Fruit fly (Drosophila melanogaster) whole organism, embryonic: ENCODE data around the gene CG46465.

Experiments used
- Adf1 ChIP-seq: fragments of 200-800 bp; sonication (Bioruptor generic); IDR thresholded peaks from 2 replicates; pipeline ENCODE4 v1.3.6; 2022; ENCODE audit warnings: missing biosample characterization, missing genetic modification characterization
- C15 ChIP-seq: fragments of 200-800 bp; sonication (Bioruptor generic); IDR thresholded peaks from 3 replicates; pipeline ENCODE4 v1.3.6; 2022; ENCODE audit warnings: missing biosample characterization, missing genetic modification characterization
- CG10462 ChIP-seq: fragments of 200-800 bp; sonication (Bioruptor generic); optimal IDR thresholded peaks from 2 replicates; lab custom pipeline; 2016; ENCODE audit warnings: missing biosample characterization, missing genetic modification characterization
- CG10543 ChIP-seq: fragments of 200-800 bp; sonication (Bioruptor generic); optimal IDR thresholded peaks from 3 replicates; lab custom pipeline; 2017; ENCODE audit warnings: missing biosample characterization, mild to moderate bottlenecking, missing genetic modification characterization, moderate library complexity
- CG11456 ChIP-seq: fragments of 200-800 bp; sonication (Bioruptor generic); IDR thresholded peaks from 3 replicates; pipeline ENCODE4 v1.3.6; 2022; ENCODE audit warnings: missing biosample characterization, missing genetic modification characterization
- CG11696 ChIP-seq: fragments of 200-800 bp; sonication (Bioruptor generic); IDR thresholded peaks from 2 replicates; pipeline ENCODE4 v1.3.6; 2022; ENCODE audit warnings: missing biosample characterization, missing genetic modification characterization
- CG12659 ChIP-seq: fragments of 200-800 bp; sonication (Bioruptor generic); optimal IDR thresholded peaks from 3 replicates; lab custom pipeline; 2017; ENCODE audit warnings: mild to moderate bottlenecking, missing biosample characterization, missing genetic modification reagents, missing genetic modification characterization
- CG13296 ChIP-seq: fragments of 200-800 bp; sonication (Bioruptor generic); optimal IDR thresholded peaks from 3 replicates; lab custom pipeline; 2018; ENCODE audit warnings: missing biosample characterization, mild to moderate bottlenecking, missing genetic modification characterization
- CG13624 ChIP-seq: fragments of 200-800 bp; sonication (Bioruptor generic); optimal IDR thresholded peaks from 2 replicates; lab custom pipeline; 2016; ENCODE audit warnings: missing biosample characterization, missing genetic modification characterization
- CG14441 ChIP-seq: fragments of 200-800 bp; sonication (Bioruptor generic); IDR thresholded peaks from 2 replicates; pipeline ENCODE4 v1.3.6; 2022; ENCODE audit warnings: missing biosample characterization, missing genetic modification characterization
- CG14860 ChIP-seq: fragments of 200-800 bp; sonication (Bioruptor generic); IDR thresholded peaks from 3 replicates; pipeline ENCODE4 v1.3.6; 2022; ENCODE audit warnings: missing biosample characterization, missing genetic modification characterization; ENCODE audit not compliant: partially characterized antibody
- CG15011 ChIP-seq: fragments of 200-800 bp; sonication (Bioruptor generic); optimal IDR thresholded peaks from 3 replicates; lab custom pipeline; 2018; ENCODE audit warnings: missing biosample characterization, mild to moderate bottlenecking, missing genetic modification characterization
- CG1792 ChIP-seq: fragments of 200-800 bp; sonication (Bioruptor generic); optimal IDR thresholded peaks from 2 replicates; lab custom pipeline; 2016; ENCODE audit warnings: missing biosample characterization, missing genetic modification characterization
- CG2199 ChIP-seq: fragments of 200-800 bp; sonication (Bioruptor generic); IDR thresholded peaks from 3 replicates; pipeline ENCODE4 v1.3.6; 2022; ENCODE audit warnings: missing biosample characterization, missing genetic modification characterization
- CG32772 ChIP-seq: fragments of 200-800 bp; sonication (Bioruptor generic); IDR thresholded peaks from 2 replicates; pipeline ENCODE4 v1.3.6; 2022; ENCODE audit warnings: missing biosample characterization, missing genetic modification characterization
- CG4328 ChIP-seq: fragments of 200-800 bp; sonication (Bioruptor generic); optimal IDR thresholded peaks from 3 replicates; lab custom pipeline; 2017; ENCODE audit warnings: missing biosample characterization, missing genetic modification reagents, missing genetic modification characterization
- CG4707 ChIP-seq: fragments of 200-800 bp; sonication (Bioruptor generic); optimal IDR thresholded peaks from 2 replicates; lab custom pipeline; 2018; ENCODE audit warnings: missing biosample characterization, mild to moderate bottlenecking, missing genetic modification characterization, moderate library complexity
- CG5180 ChIP-seq: fragments of 200-800 bp; sonication (Bioruptor generic); optimal IDR thresholded peaks from 3 replicates; lab custom pipeline; 2017; ENCODE audit warnings: missing biosample characterization, missing genetic modification characterization, mild to moderate bottlenecking, moderate library complexity, missing genetic modification reagents
- CG7357 ChIP-seq: fragments of 200-800 bp; sonication (Bioruptor generic); IDR thresholded peaks from 3 replicates; pipeline ENCODE4 v1.3.6; 2022; ENCODE audit warnings: missing biosample characterization, missing genetic modification characterization
- CG7786 ChIP-seq: fragments of 200-800 bp; sonication (Bioruptor generic); optimal IDR thresholded peaks from 2 replicates; lab custom pipeline; 2016; ENCODE audit warnings: missing biosample characterization, missing genetic modification characterization
- CG8281 ChIP-seq: fragments of 200-800 bp; sonication (Bioruptor generic); optimal IDR thresholded peaks from 2 replicates; lab custom pipeline; 2018; ENCODE audit warnings: missing biosample characterization, mild to moderate bottlenecking, missing genetic modification characterization, moderate library complexity
- CG8765 ChIP-seq: fragments of 200-800 bp; sonication (Bioruptor generic); IDR thresholded peaks from 2 replicates; pipeline ENCODE4 v1.3.6; 2022; ENCODE audit warnings: missing biosample characterization, missing genetic modification characterization
- CG9215 ChIP-seq: fragments of 200-800 bp; sonication (Bioruptor generic); IDR thresholded peaks from 2 replicates; pipeline ENCODE4 v1.3.6; 2022; ENCODE audit warnings: missing biosample characterization, missing genetic modification characterization
- Dek ChIP-seq: fragments of 200-800 bp; sonication (Bioruptor generic); optimal IDR thresholded peaks from 3 replicates; lab custom pipeline; 2019; ENCODE audit warnings: missing biosample characterization, mild to moderate bottlenecking, missing genetic modification characterization, moderate library complexity
- H15 ChIP-seq: fragments of 200-800 bp; sonication (Bioruptor generic); IDR thresholded peaks from 3 replicates; pipeline ENCODE4 v1.3.6; 2022; ENCODE audit warnings: missing biosample characterization, missing genetic modification characterization
- Hand ChIP-seq: fragments of 200-800 bp; sonication (Bioruptor generic); optimal IDR thresholded peaks from 2 replicates; lab custom pipeline; 2017; ENCODE audit warnings: mild to moderate bottlenecking, missing biosample characterization, missing genetic modification reagents, missing genetic modification characterization
- Hr51 ChIP-seq, 2 experiments: fragments of 200-800 bp; sonication (Bioruptor generic); optimal IDR thresholded peaks; 2 replicates in 1 of 2; 3 replicates in 1 of 2; lab custom pipeline; 2016 to 2018; ENCODE audit warnings: missing biosample characterization in 2 of 2, missing genetic modification characterization in 2 of 2, mild to moderate bottlenecking in 1 of 2, moderate library complexity in 1 of 2
- Jarid2 ChIP-seq: fragments of 200-800 bp; sonication (Bioruptor generic); optimal IDR thresholded peaks from 3 replicates; lab custom pipeline; 2017; ENCODE audit warnings: mild to moderate bottlenecking, missing biosample characterization, missing genetic modification reagents, missing genetic modification characterization
- Meics ChIP-seq: fragments of 200-800 bp; sonication (Bioruptor generic); optimal IDR thresholded peaks from 2 replicates; lab custom pipeline; 2017; ENCODE audit warnings: missing biosample characterization, mild to moderate bottlenecking, missing genetic modification characterization
- Sin3A ChIP-seq: fragments of >200 bp; optimal IDR thresholded peaks from 2 replicates; lab custom pipeline; 2018
- amos ChIP-seq: fragments of 200-800 bp; sonication (Bioruptor generic); IDR thresholded peaks from 2 replicates; pipeline ENCODE4 v1.3.6; 2022; ENCODE audit warnings: missing biosample characterization, missing genetic modification characterization; ENCODE audit not compliant: partially characterized antibody
- chif ChIP-seq, 2 experiments: fragments of 200-800 bp; sonication (Bioruptor generic); optimal IDR thresholded peaks; 3 replicates each; lab custom pipeline; 2016; ENCODE audit warnings: missing biosample characterization in 2 of 2, missing genetic modification characterization in 2 of 2
- crp ChIP-seq, 2 experiments: fragments of 200-800 bp; sonication (Bioruptor generic); optimal IDR thresholded peaks; 2 replicates in 1 of 2; 3 replicates in 1 of 2; lab custom pipeline; 2017; ENCODE audit warnings: missing biosample characterization in 2 of 2, missing genetic modification characterization in 2 of 2, mild to moderate bottlenecking in 1 of 2, moderate library complexity in 1 of 2
- da ChIP-seq: fragments of 200-800 bp; sonication (Bioruptor generic); optimal IDR thresholded peaks from 2 replicates; lab custom pipeline; 2016; ENCODE audit warnings: missing biosample characterization, missing genetic modification characterization
- gcm2 ChIP-seq: fragments of 200-800 bp; sonication (Bioruptor generic); optimal IDR thresholded peaks from 2 replicates; lab custom pipeline; 2016; ENCODE audit warnings: missing biosample characterization, missing genetic modification characterization
- gfzf ChIP-seq: fragments of 200-800 bp; sonication (Bioruptor generic); optimal IDR thresholded peaks from 2 replicates; lab custom pipeline; 2016; ENCODE audit warnings: missing biosample characterization, mild to moderate bottlenecking, missing genetic modification characterization, moderate library complexity
- grau ChIP-seq: fragments of 200-800 bp; optimal IDR thresholded peaks from 3 replicates; lab custom pipeline; 2019; ENCODE audit warnings: missing biosample characterization, mild to moderate bottlenecking, missing genetic modification characterization, moderate library complexity
- gsb ChIP-seq: fragments of 200-800 bp; sonication (Bioruptor generic); IDR thresholded peaks from 2 replicates; pipeline ENCODE4 v1.3.6; 2022; ENCODE audit warnings: missing biosample characterization, missing genetic modification characterization
- ind ChIP-seq: fragments of 200-800 bp; sonication (Bioruptor generic); optimal IDR thresholded peaks from 3 replicates; lab custom pipeline; 2016; ENCODE audit warnings: missing biosample characterization, missing genetic modification characterization
- jumu ChIP-seq: fragments of 200-800 bp; sonication (Bioruptor generic); optimal IDR thresholded peaks from 3 replicates; lab custom pipeline; 2016; ENCODE audit warnings: missing biosample characterization, missing genetic modification characterization
- ken ChIP-seq: fragments of 200-800 bp; sonication (Bioruptor generic); IDR thresholded peaks from 3 replicates; pipeline ENCODE4 v1.3.6; 2022; ENCODE audit warnings: missing biosample characterization, missing genetic modification characterization
- pnt ChIP-seq: fragments of 200-800 bp; sonication (Bioruptor generic); optimal IDR thresholded peaks from 3 replicates; lab custom pipeline; 2016; ENCODE audit warnings: missing biosample characterization, missing genetic modification characterization
- run ChIP-seq: fragments of 200-800 bp; sonication (Bioruptor generic); optimal IDR thresholded peaks from 3 replicates; lab custom pipeline; 2018; ENCODE audit warnings: missing biosample characterization, mild to moderate bottlenecking, missing genetic modification characterization
- schlank ChIP-seq: fragments of 200-800 bp; sonication (Bioruptor generic); optimal IDR thresholded peaks from 2 replicates; lab custom pipeline; 2018; ENCODE audit warnings: missing biosample characterization, mild to moderate bottlenecking, missing genetic modification characterization
- scrt ChIP-seq: fragments of 200-800 bp; sonication (Bioruptor generic); optimal IDR thresholded peaks from 2 replicates; lab custom pipeline; 2018; ENCODE audit warnings: missing biosample characterization, mild to moderate bottlenecking, missing genetic modification characterization, moderate library complexity
- sens-2 ChIP-seq: fragments of 200-800 bp; sonication (Bioruptor generic); IDR thresholded peaks from 2 replicates; pipeline ENCODE4 v1.3.6; 2022; ENCODE audit warnings: missing biosample characterization, missing genetic modification characterization
- sima ChIP-seq: fragments of 200-800 bp; sonication (Bioruptor generic); optimal IDR thresholded peaks from 2 replicates; lab custom pipeline; 2016; ENCODE audit warnings: missing biosample characterization, missing genetic modification characterization
- so ChIP-seq: fragments of 200-800 bp; sonication (Bioruptor generic); IDR thresholded peaks from 3 replicates; pipeline ENCODE4 v1.3.6; 2022; ENCODE audit warnings: missing biosample characterization, missing genetic modification characterization
- ssp ChIP-seq: fragments of 200-800 bp; sonication (Bioruptor generic); IDR thresholded peaks from 2 replicates; pipeline ENCODE4 v1.3.6; 2022; ENCODE audit warnings: missing biosample characterization, missing genetic modification characterization
- tgo ChIP-seq: fragments of 200-800 bp; sonication (Bioruptor generic); IDR thresholded peaks from 3 replicates; pipeline ENCODE4 v1.3.6; 2022; ENCODE audit warnings: missing biosample characterization, missing genetic modification characterization
- vvl ChIP-seq: fragments of 200-800 bp; sonication (Bioruptor generic); IDR thresholded peaks from 2 replicates; pipeline ENCODE4 v1.3.6; 2022; ENCODE audit warnings: missing biosample characterization, missing genetic modification characterization

The CG46465 gene

DNA sequence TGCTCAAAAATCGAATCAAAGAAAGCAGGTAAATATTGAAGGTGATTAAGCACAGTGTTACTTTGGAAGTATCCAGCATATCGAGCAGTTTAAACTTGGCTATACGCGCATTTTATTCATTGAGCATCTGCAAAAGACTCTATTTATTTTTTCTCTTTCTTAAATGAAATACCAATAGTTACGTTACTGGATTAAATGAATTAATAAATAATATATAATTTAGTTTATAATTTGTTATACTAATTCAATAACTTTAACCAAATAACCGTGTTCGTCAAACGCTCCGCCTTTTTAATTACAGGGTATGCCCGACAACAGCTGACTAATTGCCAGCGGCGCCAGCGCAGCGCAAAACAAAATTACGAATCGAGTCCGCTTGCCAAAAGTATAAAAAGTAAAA, 25.5 kb upstream of the CG46465 start (continued):
- TF ChIP-seq pnt (GFP tag; lab: Kevin White, UChicago) (no peak), CG8765 (GFP tag; lab: Robert Waterston, UW) (no peak), ken (GFP tag; lab: Robert Waterston, UW) (0 out of 3 replicates have a peak, but pooled peaks have one; percentile 14), da (GFP tag; lab: Kevin White, UChicago) (no peak), CG1792 (no peak), Dek (tag; lab: Kevin White, UChicago) (peak; percentile 34), CG9215 (GFP tag; lab: Robert Waterston, UW) (peak; percentile 71), CG10462 (no peak), CG32772 (GFP tag; lab: Robert Waterston, UW) (peak; percentile 40; the same call in 1 of the 2 replicates), Adf1 (GFP tag; lab: Robert Waterston, UW) (peak; percentile 38), CG13296 (peak; percentile 65), schlank (tag; lab: Kevin White, UChicago) (no peak), CG2199 (GFP tag; lab: Robert Waterston, UW) (no peak), CG10543 (GFP tag; lab: Kevin White, UChicago) (peak; percentile 40), C15 (GFP tag; lab: Robert Waterston, UW) (0 out of 3 replicates have a peak, but pooled peaks have one; percentile 45), ind (GFP tag; lab: Kevin White, UChicago) (peak; percentile 41), gcm2 (GFP tag; lab: Kevin White, UChicago) (no peak), so (GFP tag; lab: Robert Waterston, UW) (no peak), scrt (peak; percentile 13), Hr51 (GFP tag; optimal IDR thresholded peaks at IDR 0.05; lab: Kevin White, UChicago) (peak in 1 of 2 experiments; percentile 47), vvl (GFP tag; lab: Robert Waterston, UW) (peak; percentile 49), CG7357 (GFP tag; lab: Robert Waterston, UW) (0 out of 3 replicates have a peak, but pooled peaks have one; percentile 13), Hand (GFP tag; lab: Kevin White, UChicago) (peak; percentile 38), CG15011 (GFP tag; lab: Kevin White, UChicago) (no peak), gsb (GFP tag; lab: Robert Waterston, UW) (peak; percentile 23; the same call in 1 of the 2 replicates), CG11696 (GFP tag; lab: Robert Waterston, UW) (peak; percentile 14; the same call in 1 of the 2 replicates), CG5180 (GFP tag; lab: Kevin White, UChicago) (no peak), gfzf (GFP tag; lab: Kevin White, UChicago) (no peak), run (tag; lab: Kevin White, UChicago) (no peak), tgo (peak; percentile 65), CG13624 (GFP tag; lab: Kevin White, UChicago) (no peak), ssp (GFP tag; lab: Robert Waterston, UW) (no peak), CG8281 (tag; lab: Kevin White, UChicago) (no peak), crp (GFP tag; optimal IDR thresholded peaks at IDR 0.05; lab: Kevin White, UChicago) (peak in 1 of 2 experiments; percentile 16), H15 (GFP tag; lab: Robert Waterston, UW) (peak; percentile 11; the same call in 1 of the 3 replicates), Jarid2 (GFP tag; lab: Kevin White, UChicago) (no peak), CG14860 (GFP tag; lab: Robert Waterston, UW) (no peak), CG11456 (0 out of 3 replicates have a peak, but pooled peaks have one; percentile 12), CG7786 (no peak), Sin3A (lab: Kevin White, UChicago) (no peak), chif (GFP tag; optimal IDR thresholded peaks at IDR 0.05; lab: Kevin White, UChicago) (no peak), CG4328 (GFP tag; lab: Kevin White, UChicago) (no peak), CG12659 (GFP tag; lab: Kevin White, UChicago) (peak; percentile 36), grau (tag; lab: Kevin White, UChicago) (peak; percentile 62), jumu (no peak), sima (GFP tag; lab: Kevin White, UChicago) (no peak), sens-2 (GFP tag; lab: Robert Waterston, UW) (no peak), CG4707 (GFP tag; lab: Kevin White, UChicago) (no peak), CG14441 (GFP tag; lab: Robert Waterston, UW) (peak; percentile 46; the same call in 1 of the 2 replicates), Meics (GFP tag; lab: Kevin White, UChicago) (peak; percentile 74), amos (no peak)
